Fruit fly (Drosophila melanogaster) whole organism, pupa: ENCODE data around the gene Pat1.

ENCODE experiments used
- CG10348 ChIP-seq: fragments of 200-800 bp; sonication (Bioruptor generic); IDR thresholded peaks from 2 replicates; pipeline ENCODE4 v1.3.6; 2022; ENCODE audit warnings: missing biosample characterization, missing genetic modification characterization
- CG12605 ChIP-seq: fragments of 200-800 bp; sonication (Bioruptor generic); IDR thresholded peaks from 2 replicates; pipeline ENCODE4 v1.3.6; 2022; ENCODE audit warnings: missing biosample characterization, missing genetic modification characterization
- CG13204 ChIP-seq: fragments of 200-800 bp; sonication (Bioruptor generic); optimal IDR thresholded peaks from 2 replicates; lab custom pipeline; 2018; ENCODE audit warnings: missing biosample characterization, mild to moderate bottlenecking, missing genetic modification characterization, moderate library complexity
- CG14655 ChIP-seq: fragments of 200-800 bp; sonication (Bioruptor generic); optimal IDR thresholded peaks from 3 replicates; lab custom pipeline; 2017; ENCODE audit warnings: mild to moderate bottlenecking, missing biosample characterization, missing genetic modification reagents, missing genetic modification characterization
- CG15710 ChIP-seq: fragments of 200-800 bp; sonication (Bioruptor generic); optimal IDR thresholded peaks from 2 replicates; lab custom pipeline; 2018; ENCODE audit warnings: missing biosample characterization, mild to moderate bottlenecking, missing genetic modification characterization, moderate library complexity
- CG17806 ChIP-seq: fragments of 200-800 bp; sonication (Bioruptor generic); optimal IDR thresholded peaks from 2 replicates; lab custom pipeline; 2018; ENCODE audit warnings: missing biosample characterization, mild to moderate bottlenecking, missing genetic modification characterization, moderate library complexity
- CG32121 ChIP-seq: fragments of 200-800 bp; sonication (Bioruptor generic); IDR thresholded peaks from 2 replicates; pipeline ENCODE4 v1.3.6; 2022; ENCODE audit warnings: missing biosample characterization, missing genetic modification characterization
- CG34367 ChIP-seq: fragments of 200-800 bp; sonication (Bioruptor generic); optimal IDR thresholded peaks from 2 replicates; lab custom pipeline; 2018; ENCODE audit warnings: missing biosample characterization, mild to moderate bottlenecking, missing genetic modification characterization
- CG4496 ChIP-seq: fragments of 200-800 bp; sonication (Bioruptor generic); IDR thresholded peaks from 3 replicates; pipeline ENCODE4 v1.3.6; 2022; ENCODE audit warnings: missing biosample characterization, missing genetic modification characterization
- CG8159 ChIP-seq: fragments of 200-800 bp; sonication (Bioruptor generic); optimal IDR thresholded peaks from 3 replicates; lab custom pipeline; 2018; ENCODE audit warnings: missing biosample characterization, mild to moderate bottlenecking, missing genetic modification characterization, moderate library complexity
- CG8301 ChIP-seq: fragments of 200-800 bp; sonication (Bioruptor generic); optimal IDR thresholded peaks from 2 replicates; lab custom pipeline; 2018; ENCODE audit warnings: missing biosample characterization, mild to moderate bottlenecking, missing genetic modification characterization
- CG9948 ChIP-seq: fragments of 200-800 bp; sonication (Bioruptor generic); optimal IDR thresholded peaks from 2 replicates; lab custom pipeline; 2018; ENCODE audit warnings: missing biosample characterization, mild to moderate bottlenecking, missing genetic modification characterization, moderate library complexity
- D1 ChIP-seq: fragments of 200-800 bp; sonication (Bioruptor generic); optimal IDR thresholded peaks from 2 replicates; lab custom pipeline; 2018; ENCODE audit warnings: missing biosample characterization, mild to moderate bottlenecking, missing genetic modification characterization, moderate library complexity
- EcR ChIP-seq: fragments of 200-800 bp; sonication (Bioruptor generic); optimal IDR thresholded peaks from 3 replicates; lab custom pipeline; 2019; ENCODE audit warnings: missing biosample characterization, missing genetic modification characterization, mild to moderate bottlenecking, moderate library complexity, missing genetic modification reagents
- Ets98B ChIP-seq: fragments of 200-800 bp; sonication (Bioruptor generic); IDR thresholded peaks from 2 replicates; pipeline ENCODE4 v1.3.6; 2022; ENCODE audit warnings: missing biosample characterization, missing genetic modification characterization
- Pif1A ChIP-seq: fragments of 200-800 bp; sonication (Bioruptor generic); optimal IDR thresholded peaks from 3 replicates; lab custom pipeline; 2016; ENCODE audit warnings: missing biosample characterization, missing genetic modification characterization
- Pif1B ChIP-seq: fragments of 200-800 bp; sonication (Bioruptor generic); optimal IDR thresholded peaks from 3 replicates; lab custom pipeline; 2016; ENCODE audit warnings: missing biosample characterization, missing genetic modification characterization
- Snoo ChIP-seq: fragments of 200-800 bp; sonication (Bioruptor generic); optimal IDR thresholded peaks from 3 replicates; lab custom pipeline; 2017; ENCODE audit warnings: missing biosample characterization, mild to moderate bottlenecking, missing genetic modification characterization, inconsistent platforms
- fd96Ca ChIP-seq: fragments of 200-800 bp; sonication (Bioruptor generic); IDR thresholded peaks from 3 replicates; pipeline ENCODE4 v1.3.6; 2022; ENCODE audit warnings: missing biosample characterization, missing genetic modification characterization
- gl ChIP-seq: fragments of 200-800 bp; sonication (Bioruptor generic); optimal IDR thresholded peaks from 2 replicates; lab custom pipeline; 2018; ENCODE audit warnings: missing biosample characterization, mild to moderate bottlenecking, missing genetic modification characterization
- rn ChIP-seq: fragments of 200-800 bp; sonication (Bioruptor generic); IDR thresholded peaks from 2 replicates; pipeline ENCODE4 v1.3.6; 2022; ENCODE audit warnings: missing biosample characterization, missing genetic modification characterization

Gene Pat1

dm6 chrX:6590681-6591289, at the start of gene Pat1:
Gene Pat1, plus strand, starts transcription at chrX:6590776.
- TF ChIP-seq Snoo (tag; lab: Kevin White, UChicago) (peak; percentile 17), CG8301 (tag; lab: Kevin White, UChicago) (peak; percentile 27), Ets98B (GFP tag; lab: Robert Waterston, UW) (peak; percentile 20; the same call in 1 of the 2 replicates), fd96Ca (GFP tag; lab: Robert Waterston, UW) (no peak), CG4496 (0 out of 3 replicates have a peak, but pooled peaks have one; percentile 30), CG14655 (GFP tag; lab: Kevin White, UChicago) (no peak), CG13204 (GFP tag; lab: Kevin White, UChicago) (no peak), EcR (GFP tag; lab: Kevin White, UChicago) (peak; percentile 26), Pif1A (GFP tag; lab: Kevin White, UChicago) (no peak)

DNA sequence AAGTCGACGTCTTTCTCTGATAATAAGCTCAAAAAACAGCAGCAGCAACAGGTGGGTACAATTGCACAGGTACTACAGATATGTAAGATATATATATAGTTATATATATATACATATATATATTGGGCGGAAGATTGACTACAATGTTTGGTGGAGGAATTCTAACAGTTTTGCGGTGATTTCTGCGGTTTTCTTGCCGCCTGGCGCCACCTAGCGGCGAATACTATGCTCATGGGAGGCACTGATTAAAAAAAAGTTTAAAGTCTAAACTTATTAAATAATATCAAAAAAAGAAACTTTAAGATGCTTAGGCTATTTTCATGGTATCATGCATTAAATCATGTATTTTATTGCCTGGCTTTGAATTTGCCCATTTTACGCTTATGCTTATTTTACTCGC, 49.3 kb upstream of the Pat1 start:
- TF ChIP-seq CG13204 (GFP tag; lab: Kevin White, UChicago) (no peak), EcR (GFP tag; lab: Kevin White, UChicago) (no peak), CG14655 (GFP tag; lab: Kevin White, UChicago) (no peak), CG8159 (tag; lab: Kevin White, UChicago) (no peak), CG17806 (tag; lab: Kevin White, UChicago) (no peak), Ets98B (GFP tag; lab: Robert Waterston, UW) (no peak), fd96Ca (GFP tag; lab: Robert Waterston, UW) (no peak), Snoo (tag; lab: Kevin White, UChicago) (no peak), CG12605 (GFP tag; lab: Robert Waterston, UW) (no peak), Pif1B (GFP tag; lab: Kevin White, UChicago) (no peak), CG8301 (tag; lab: Kevin White, UChicago) (no peak), CG34367 (tag; lab: Kevin White, UChicago) (no peak), CG15710 (tag; lab: Kevin White, UChicago) (no peak), CG4496 (no peak), gl (tag; lab: Kevin White, UChicago) (no peak)

- TF ChIP-seq gl (tag; lab: Kevin White, UChicago) (peak; percentile 16), Ets98B (GFP tag; lab: Robert Waterston, UW) (peak; percentile 81), CG9948 (tag; lab: Kevin White, UChicago) (peak; percentile 51), CG8301 (tag; lab: Kevin White, UChicago) (peak; percentile 63), rn (GFP tag; lab: Robert Waterston, UW) (peak; percentile 52; the same call in 1 of the 2 replicates), CG15710 (tag; lab: Kevin White, UChicago) (peak; percentile 56), D1 (tag; lab: Kevin White, UChicago) (no peak), Snoo (tag; lab: Kevin White, UChicago) (no peak), CG4496 (peak; percentile 82), CG17806 (tag; lab: Kevin White, UChicago) (peak; percentile 48), CG8159 (tag; lab: Kevin White, UChicago) (peak; percentile 54), Pif1A (GFP tag; lab: Kevin White, UChicago) (peak; percentile 42), fd96Ca (GFP tag; lab: Robert Waterston, UW) (peak; percentile 53; the same call in 1 of the 3 replicates), Pif1B (GFP tag; lab: Kevin White, UChicago) (peak; percentile 5), CG13204 (GFP tag; lab: Kevin White, UChicago) (no peak), CG34367 (tag; lab: Kevin White, UChicago) (peak; percentile 39), EcR (GFP tag; lab: Kevin White, UChicago) (no peak), CG32121 (peak; percentile 87), CG14655 (GFP tag; lab: Kevin White, UChicago) (peak; percentile 57), CG10348 (GFP tag; lab: Robert Waterston, UW) (no peak), CG12605 (GFP tag; lab: Robert Waterston, UW) (peak; percentile 58)
- TF ChIP-seq, all 21 proteins: peak for 16
These were observed 48.2 kb upstream of the Pat1 start for dm6 chrX:6542331-6542730.

- TF ChIP-seq CG8159 (tag; lab: Kevin White, UChicago) = peak; percentile 22
- no peak for TF ChIP-seq CG17806 (tag; lab: Kevin White, UChicago)
- TF ChIP-seq rn (GFP tag; lab: Robert Waterston, UW) = no peak
- TF ChIP-seq CG13204 (GFP tag; lab: Kevin White, UChicago) = peak; percentile 13
- peak; percentile 12 for TF ChIP-seq Snoo (tag; lab: Kevin White, UChicago)
- TF ChIP-seq CG15710 (tag; lab: Kevin White, UChicago) = no peak
- peak; percentile 24 for TF ChIP-seq CG14655 (GFP tag; lab: Kevin White, UChicago)
- TF ChIP-seq Pif1B (GFP tag; lab: Kevin White, UChicago) = no peak
These were observed 46.9 kb upstream of the Pat1 start for dm6 chrX:6543569-6544173.

dm6 chrX:6545862-6546270, 44.7 kb upstream of the Pat1 start:
- TF ChIP-seq CG32121 (no peak), CG12605 (GFP tag; lab: Robert Waterston, UW) (peak; percentile 23; the same call in 1 of the 2 replicates), CG4496 (no peak), Ets98B (GFP tag; lab: Robert Waterston, UW) (0 out of 2 replicates have a peak, but pooled peaks have one; percentile 36), CG13204 (GFP tag; lab: Kevin White, UChicago) (peak; percentile 18)
